Worm (Caenorhabditis elegans) whole organism, young adult: ENCODE measurements around the gene F48B9.8.

Source experiments
- B0261.1 ChIP-seq: sonication (generic microtip); optimal IDR thresholded peaks from 2 replicates; lab custom pipeline; 2016; ENCODE audit warnings: mild to moderate bottlenecking, missing genetic modification characterization, moderate library complexity, missing compliant biosample characterization
- C06A6.2 ChIP-seq: fragments of 200-800 bp; sonication (Bioruptor generic); conservative IDR thresholded peaks from 2 replicates; pipeline ENCODE4 v1.3.6; 2022; ENCODE audit warnings: missing genetic modification characterization, missing compliant biosample characterization
- F39B2.1 ChIP-seq: fragments of 200-800 bp; sonication (Bioruptor generic); IDR thresholded peaks from 2 replicates; pipeline ENCODE4 v1.3.6; 2022; ENCODE audit warnings: missing genetic modification reagents, missing genetic modification characterization, missing compliant biosample characterization
- F49E8.2 ChIP-seq: sonication (generic microtip); optimal IDR thresholded peaks from 3 replicates; lab custom pipeline; 2017; ENCODE audit warnings: missing genetic modification characterization, mild to moderate bottlenecking, missing compliant biosample characterization, antibody characterized with exemption, moderate library complexity; ENCODE audit not compliant: insufficient read depth
- T26A5.8 ChIP-seq: sonication (generic microtip); optimal IDR thresholded peaks from 2 replicates; lab custom pipeline; 2016; ENCODE audit warnings: missing genetic modification characterization, missing compliant biosample characterization
- Y56A3A.18 ChIP-seq: fragments of 200-800 bp; sonication (Bioruptor generic); IDR thresholded peaks from 2 replicates; pipeline ENCODE4 v1.3.6; 2022; ENCODE audit warnings: missing genetic modification reagents, missing genetic modification characterization, missing compliant biosample characterization
- Y95B8A.8 ChIP-seq: fragments of 200-800 bp; sonication (Bioruptor generic); IDR thresholded peaks from 2 replicates; pipeline ENCODE4 v1.3.6; 2022; ENCODE audit warnings: missing genetic modification reagents, missing genetic modification characterization, missing compliant biosample characterization
- aptf-2 ChIP-seq: fragments of 200-800 bp; sonication (Bioruptor generic); conservative IDR thresholded peaks from 2 replicates; pipeline ENCODE4 v1.3.6; 2022; ENCODE audit warnings: missing genetic modification reagents, missing genetic modification characterization, missing compliant biosample characterization
- attf-5 ChIP-seq: fragments of 200-800 bp; sonication (Bioruptor generic); optimal IDR thresholded peaks from 2 replicates; lab custom pipeline; 2018; ENCODE audit warnings: mild to moderate bottlenecking, missing genetic modification characterization, missing compliant biosample characterization
- attf-6 ChIP-seq: fragments of 200-800 bp; sonication (Bioruptor generic); IDR thresholded peaks from 2 replicates; pipeline ENCODE4 v1.3.6; 2022; ENCODE audit warnings: missing genetic modification reagents, missing genetic modification characterization, missing compliant biosample characterization
- bed-1 ChIP-seq: fragments of 200-800 bp; sonication (Bioruptor generic); IDR thresholded peaks from 2 replicates; pipeline ENCODE4 v1.3.6; 2022; ENCODE audit warnings: missing genetic modification reagents, missing genetic modification characterization, missing compliant biosample characterization
- cebp-1 ChIP-seq, 2 experiments: fragments of 200-800 bp in 1 of 2; sonication (Bioruptor generic) in 1 of 2; sonication (generic microtip) in 1 of 2; IDR thresholded peaks in 1 of 2; optimal IDR thresholded peaks in 1 of 2; 2 replicates each; pipeline versions ENCODE4 v1.3.6 to Lab custom; 2017 to 2022; ENCODE audit warnings: missing compliant biosample characterization in 2 of 2, missing genetic modification characterization in 2 of 2, mild to moderate bottlenecking in 1 of 2, missing genetic modification reagents in 1 of 2, moderate library complexity in 1 of 2
- ceh-27 ChIP-seq: fragments of 200-800 bp; sonication (Bioruptor generic); optimal IDR thresholded peaks from 2 replicates; lab custom pipeline; 2018; ENCODE audit warnings: mild to moderate bottlenecking, missing genetic modification characterization, moderate library complexity, missing compliant biosample characterization
- ceh-40 ChIP-seq: fragments of 200-800 bp; sonication (Bioruptor generic); IDR thresholded peaks from 2 replicates; pipeline ENCODE4 v1.3.6; 2022; ENCODE audit warnings: missing genetic modification characterization, missing compliant biosample characterization
- ceh-79 ChIP-seq: sonication (generic microtip); optimal IDR thresholded peaks from 2 replicates; lab custom pipeline; 2017; ENCODE audit warnings: mild to moderate bottlenecking, missing genetic modification characterization, missing compliant biosample characterization
- chd-7 ChIP-seq: sonication (generic microtip); optimal IDR thresholded peaks from 2 replicates; lab custom pipeline; 2016; ENCODE audit warnings: mild to moderate bottlenecking, missing genetic modification characterization, moderate library complexity, missing compliant biosample characterization
- dpff-1 ChIP-seq: sonication (generic microtip); optimal IDR thresholded peaks from 2 replicates; lab custom pipeline; 2017; ENCODE audit warnings: mild to moderate bottlenecking, missing genetic modification characterization, missing compliant biosample characterization
- egl-44 ChIP-seq: fragments of 200-800 bp; sonication (Bioruptor generic); IDR thresholded peaks from 2 replicates; pipeline ENCODE4 v1.3.6; 2022; ENCODE audit warnings: missing genetic modification reagents, missing genetic modification characterization, missing compliant biosample characterization
- egrh-3 ChIP-seq: fragments of 200-800 bp; sonication (Bioruptor generic); IDR thresholded peaks from 2 replicates; pipeline ENCODE4 v1.3.6; 2022; ENCODE audit warnings: missing genetic modification reagents, missing genetic modification characterization, missing compliant biosample characterization
- hmg-1.2 ChIP-seq: fragments of 200-800 bp; sonication (Bioruptor generic); IDR thresholded peaks from 2 replicates; pipeline ENCODE4 v1.3.6; 2022; ENCODE audit warnings: missing genetic modification reagents, missing genetic modification characterization, missing compliant biosample characterization
- madf-10 ChIP-seq: sonication (generic microtip); optimal IDR thresholded peaks from 2 replicates; lab custom pipeline; 2016; ENCODE audit warnings: mild to moderate bottlenecking, missing genetic modification characterization, missing compliant biosample characterization
- madf-6 ChIP-seq: fragments of 200-800 bp; sonication (Bioruptor generic); IDR thresholded peaks from 2 replicates; pipeline ENCODE4 v1.3.6; 2022; ENCODE audit warnings: missing genetic modification reagents, missing genetic modification characterization, missing compliant biosample characterization
- madf-8 ChIP-seq: fragments of 200-800 bp; sonication (Bioruptor generic); conservative IDR thresholded peaks from 2 replicates; pipeline ENCODE4 v1.3.6; 2022; ENCODE audit warnings: missing genetic modification reagents, missing genetic modification characterization, missing compliant biosample characterization
- nfya-1 ChIP-seq: sonication (generic microtip); optimal IDR thresholded peaks from 2 replicates; lab custom pipeline; 2017; ENCODE audit warnings: antibody characterized with exemption, missing compliant biosample characterization, missing genetic modification characterization, borderline replicate concordance; ENCODE audit not compliant: insufficient read depth
- nfyb-1 ChIP-seq: fragments of 200-800 bp; sonication (Bioruptor generic); IDR thresholded peaks from 2 replicates; pipeline ENCODE4 v1.3.6; 2022; ENCODE audit warnings: missing genetic modification reagents, missing genetic modification characterization, missing compliant biosample characterization
- nhr-27 ChIP-seq: fragments of 200-800 bp; sonication (Bioruptor generic); optimal IDR thresholded peaks from 2 replicates; lab custom pipeline; 2018; ENCODE audit warnings: mild to moderate bottlenecking, missing genetic modification characterization, moderate library complexity, missing compliant biosample characterization
- nhr-80 ChIP-seq: sonication (generic microtip); optimal IDR thresholded peaks from 2 replicates; lab custom pipeline; 2016; ENCODE audit warnings: missing genetic modification characterization, missing compliant biosample characterization
- pbrm-1 ChIP-seq: fragments of 200-800 bp; sonication (Bioruptor generic); IDR thresholded peaks from 2 replicates; pipeline ENCODE4 v1.3.6; 2022; ENCODE audit warnings: missing genetic modification reagents, missing genetic modification characterization, missing compliant biosample characterization
- rec-8 ChIP-seq, 2 experiments: sonication (generic microtip); optimal IDR thresholded peaks; 2 replicates each; lab custom pipeline; 2016; ENCODE audit warnings: mild to moderate bottlenecking in 2 of 2, missing genetic modification characterization in 2 of 2, missing genetic modification reagents in 2 of 2, missing genotype in 2 of 2, missing biosample characterization in 1 of 2, missing compliant biosample characterization in 1 of 2, moderate library complexity in 1 of 2
- rpc-1 ChIP-seq, 2 experiments: fragments of 150-350 bp in 1 of 2; sonication (generic microtip) in 1 of 2; optimal IDR thresholded peaks; 2 replicates each; lab custom pipeline; 2014 to 2018; ENCODE audit warnings: missing biosample characterization in 1 of 2, missing genetic modification characterization in 1 of 2, missing genetic modification reagents in 1 of 2, missing genotype in 1 of 2
- sea-2 ChIP-seq: fragments of 200-800 bp; sonication (Bioruptor generic); IDR thresholded peaks from 2 replicates; pipeline ENCODE4 v1.3.6; 2022; ENCODE audit warnings: missing genetic modification characterization, missing compliant biosample characterization
- snpc-3.4 ChIP-seq: sonication (generic microtip); optimal IDR thresholded peaks from 2 replicates; lab custom pipeline; 2017; ENCODE audit warnings: missing genetic modification characterization, mild to moderate bottlenecking, missing compliant biosample characterization, antibody characterized with exemption, moderate library complexity, missing genotype, missing genetic modification reagents
- somi-1 ChIP-seq: fragments of 200-800 bp; sonication (Bioruptor generic); optimal IDR thresholded peaks from 2 replicates; lab custom pipeline; 2018; ENCODE audit warnings: mild to moderate bottlenecking, missing genetic modification characterization, missing compliant biosample characterization
- zfh-2 ChIP-seq: fragments of 200-800 bp; sonication (Bioruptor generic); conservative IDR thresholded peaks from 2 replicates; pipeline ENCODE4 v1.3.6; 2022; ENCODE audit warnings: missing genetic modification reagents, missing genetic modification characterization, missing compliant biosample characterization
- ztf-18 ChIP-seq: sonication (generic microtip); optimal IDR thresholded peaks from 2 replicates; lab custom pipeline; 2016; ENCODE audit warnings: missing genotype, mild to moderate bottlenecking, missing genetic modification characterization, missing compliant biosample characterization
- ztf-22 ChIP-seq: fragments of 200-800 bp; sonication (Bioruptor generic); optimal IDR thresholded peaks from 2 replicates; lab custom pipeline; 2018; ENCODE audit warnings: mild to moderate bottlenecking, missing genetic modification characterization, moderate library complexity, missing compliant biosample characterization
- ztf-25 ChIP-seq: fragments of 200-800 bp; sonication (Bioruptor generic); IDR thresholded peaks from 2 replicates; pipeline ENCODE4 v1.3.6; 2022; ENCODE audit warnings: missing genetic modification reagents, missing genetic modification characterization, missing compliant biosample characterization
- ztf-26 ChIP-seq: sonication (generic microtip); optimal IDR thresholded peaks from 2 replicates; lab custom pipeline; 2017; ENCODE audit warnings: missing genetic modification characterization, missing compliant biosample characterization
- ztf-28 ChIP-seq: fragments of 200-800 bp; sonication (Bioruptor generic); IDR thresholded peaks from 2 replicates; pipeline ENCODE4 v1.3.6; 2022; ENCODE audit warnings: missing genetic modification reagents, missing genetic modification characterization, missing compliant biosample characterization

Gene F48B9.8

ce11 chrX:2219453-2219852 is 43.2 kb upstream of the F48B9.8 start (continued):
- TF ChIP-seq aptf-2 (no peak), nhr-80 (tag; lab: Kevin White, UChicago) (no peak), ztf-18 (tag; lab: Kevin White, UChicago) (no peak)

- TF ChIP-seq attf-6 (GFP tag; lab: Robert Waterston, UW) (no peak), cebp-1 (GFP tag; IDR thresholded peaks at IDR 0.05; lab: Robert Waterston, UW) (no peak), cebp-1 (tag; optimal IDR thresholded peaks at IDR 0.05; lab: Kevin White, UChicago) (peak; percentile 37), ztf-25 (GFP tag; lab: Robert Waterston, UW) (no peak)
- TF ChIP-seq, all 124 proteins: peak for 1
Measured at ce11 chrX:2219006-2219405, 42.8 kb upstream of the F48B9.8 start.

ce11 chrX:2216662-2217061 is 40.5 kb upstream of the F48B9.8 start:
- TF ChIP-seq ztf-22 (no peak), hmg-1.2 (GFP tag; lab: Robert Waterston, UW) (no peak), ztf-26 (tag; lab: Kevin White, UChicago) (no peak), Y95B8A.8 (no peak), somi-1 (GFP tag; lab: Kevin White, UChicago) (no peak), B0261.1 (tag; lab: Kevin White, UChicago) (no peak), pbrm-1 (no peak), nfyb-1 (0 out of 2 replicates have a peak, but pooled peaks have one; percentile 39), madf-10 (tag; lab: Kevin White, UChicago) (no peak), zfh-2 (GFP tag; lab: Robert Waterston, UW) (peak; percentile 81), ceh-79 (no peak), rpc-1 (optimal IDR thresholded peaks at IDR 0.05; lab: Kevin White, UChicago) (no peak), rpc-1 (tag; optimal IDR thresholded peaks at IDR 0.05; lab: Kevin White, UChicago) (no peak), ceh-40 (no peak), madf-8 (no peak), bed-1 (GFP tag; lab: Robert Waterston, UW) (no peak), C06A6.2 (0 out of 2 replicates have a peak, but pooled peaks have one; percentile 13), madf-6 (GFP tag; lab: Robert Waterston, UW) (0 out of 2 replicates have a peak, but pooled peaks have one; percentile 15), dpff-1 (tag; lab: Kevin White, UChicago) (no peak), chd-7 (tag; lab: Kevin White, UChicago) (no peak), attf-5 (GFP tag; lab: Kevin White, UChicago) (no peak), snpc-3.4 (no peak), ztf-28 (GFP tag; lab: Robert Waterston, UW) (no peak), egl-44 (GFP tag; lab: Robert Waterston, UW) (no peak), ztf-25 (GFP tag; lab: Robert Waterston, UW) (0 out of 2 replicates have a peak, but pooled peaks have one; percentile 50), nhr-27 (no peak), egrh-3 (GFP tag; lab: Robert Waterston, UW) (peak; percentile 62; the same call in 1 of the 2 replicates), nfya-1 (tag; lab: Kevin White, UChicago) (no peak), F39B2.1 (GFP tag; lab: Robert Waterston, UW) (no peak), F49E8.2 (tag; lab: Kevin White, UChicago) (no peak), rec-8 (tag; optimal IDR thresholded peaks at IDR 0.05; lab: Kevin White, UChicago) (no peak), attf-6 (GFP tag; lab: Robert Waterston, UW) (no peak), T26A5.8 (tag; lab: Kevin White, UChicago) (no peak), Y56A3A.18 (no peak), ceh-27 (GFP tag; lab: Kevin White, UChicago) (peak; percentile 34), sea-2 (GFP tag; lab: Robert Waterston, UW) (0 out of 2 replicates have a peak, but pooled peaks have one; percentile 44)
